Worm (Caenorhabditis elegans) whole organism, midembryonic: Measurements from ENCODE around the gene Y113G7B.15.

Experiments
- T22C8.4 ChIP-seq: fragments of 200-800 bp; sonication (Bioruptor generic); IDR thresholded peaks from 2 replicates; pipeline ENCODE4 v1.3.6; 2022; ENCODE audit warnings: missing genetic modification characterization, missing compliant biosample characterization
- cog-1 ChIP-seq: sonication (generic microtip); optimal IDR thresholded peaks from 2 replicates; lab custom pipeline; 2016; ENCODE audit warnings: missing genetic modification characterization, missing compliant biosample characterization
- flt-1 ChIP-seq: fragments of 200-800 bp; sonication (Bioruptor generic); IDR thresholded peaks from 2 replicates; pipeline ENCODE4 v1.3.6; 2022; ENCODE audit warnings: missing genetic modification characterization, missing compliant biosample characterization
- klf-2 ChIP-seq: fragments of 200-800 bp; sonication (Bioruptor generic); conservative IDR thresholded peaks from 2 replicates; pipeline ENCODE4 v1.3.6; 2022; ENCODE audit warnings: missing genetic modification reagents, missing genetic modification characterization, missing compliant biosample characterization
- med-1 ChIP-seq: sonication (generic microtip); optimal IDR thresholded peaks from 2 replicates; lab custom pipeline; 2017; ENCODE audit warnings: missing genetic modification characterization, mild to moderate bottlenecking, missing compliant biosample characterization, antibody characterized with exemption, missing genetic modification reagents; ENCODE audit not compliant: insufficient read depth
- ref-1 ChIP-seq: fragments of 200-800 bp; sonication (Bioruptor generic); conservative IDR thresholded peaks from 2 replicates; pipeline ENCODE4 v1.3.6; 2022; ENCODE audit warnings: missing genetic modification reagents, missing genetic modification characterization, missing compliant biosample characterization
- tab-1 ChIP-seq: fragments of 200-800 bp; sonication (Bioruptor generic); IDR thresholded peaks from 2 replicates; pipeline ENCODE4 v1.3.6; 2022; ENCODE audit warnings: missing genetic modification characterization, missing compliant biosample characterization
- ztf-23 ChIP-seq: fragments of 200-800 bp; sonication (Bioruptor generic); IDR thresholded peaks from 2 replicates; pipeline ENCODE4 v1.3.6; 2022; ENCODE audit warnings: missing genetic modification reagents, missing genetic modification characterization, missing compliant biosample characterization
- ztf-29 ChIP-seq: fragments of 200-800 bp; sonication (Bioruptor generic); IDR thresholded peaks from 2 replicates; pipeline ENCODE4 v1.3.6; 2022; ENCODE audit warnings: missing genetic modification reagents, missing genetic modification characterization, missing compliant biosample characterization

The Y113G7B.15 gene

ce11 chrV:20237429-20237828 lies 3.8 kb upstream of the Y113G7B.15 start, which contains the start of gene sld-5:
Gene sld-5 (minus strand): TSS chrV:20237745.
- TF ChIP-seq tab-1, result no peak
- TF ChIP-seq cog-1 (tag; lab: Kevin White, UChicago), result no peak
- no peak for TF ChIP-seq flt-1
- no peak for TF ChIP-seq ref-1 (GFP tag; lab: Robert Waterston, UW)
- no peak for TF ChIP-seq med-1 (GFP tag; lab: Kevin White, UChicago)
- TF ChIP-seq T22C8.4 (GFP tag; lab: Robert Waterston, UW), result no peak
- no peak for TF ChIP-seq klf-2 (GFP tag; lab: Robert Waterston, UW)
- TF ChIP-seq ztf-29 (GFP tag; lab: Robert Waterston, UW), result no peak
- TF ChIP-seq ztf-23 (GFP tag; lab: Robert Waterston, UW), result no peak

- TF ChIP-seq tab-1 (no peak), klf-2 (GFP tag; lab: Robert Waterston, UW) (no peak), ztf-29 (GFP tag; lab: Robert Waterston, UW) (no peak), ref-1 (GFP tag; lab: Robert Waterston, UW) (no peak), T22C8.4 (GFP tag; lab: Robert Waterston, UW) (no peak), ztf-23 (GFP tag; lab: Robert Waterston, UW) (no peak), med-1 (GFP tag; lab: Kevin White, UChicago) (no peak), flt-1 (no peak), cog-1 (tag; lab: Kevin White, UChicago) (no peak)
Measured at ce11 chrV:20235231-20235630, 1.6 kb upstream of the Y113G7B.15 start.

ce11 chrV:20234439-20234838 lies 796 bp upstream of the Y113G7B.15 start:
- TF ChIP-seq flt-1 (0 out of 2 replicates have a peak, but pooled peaks have one; percentile 4), med-1 (GFP tag; lab: Kevin White, UChicago) (no peak)

ce11 chrV:20225312-20225711 lies 8.3 kb downstream of the Y113G7B.15 start:
- TF ChIP-seq T22C8.4 (GFP tag; lab: Robert Waterston, UW), result no peak
- no peak for TF ChIP-seq flt-1
- TF ChIP-seq tab-1, result no peak
- no peak for TF ChIP-seq klf-2 (GFP tag; lab: Robert Waterston, UW)
- no peak for TF ChIP-seq ref-1 (GFP tag; lab: Robert Waterston, UW)
- no peak for TF ChIP-seq med-1 (GFP tag; lab: Kevin White, UChicago)
- no peak for TF ChIP-seq ztf-29 (GFP tag; lab: Robert Waterston, UW)
- TF ChIP-seq cog-1 (tag; lab: Kevin White, UChicago), result no peak
- TF ChIP-seq ztf-23 (GFP tag; lab: Robert Waterston, UW), result no peak

- no peak for TF ChIP-seq flt-1
- TF ChIP-seq ztf-23 (GFP tag; lab: Robert Waterston, UW), result no peak
- no peak for TF ChIP-seq tab-1
- TF ChIP-seq ztf-29 (GFP tag; lab: Robert Waterston, UW), result no peak
- no peak for TF ChIP-seq med-1 (GFP tag; lab: Kevin White, UChicago)
- TF ChIP-seq klf-2 (GFP tag; lab: Robert Waterston, UW), result no peak
- no peak for TF ChIP-seq ref-1 (GFP tag; lab: Robert Waterston, UW)
- no peak for TF ChIP-seq T22C8.4 (GFP tag; lab: Robert Waterston, UW)
- TF ChIP-seq cog-1 (tag; lab: Kevin White, UChicago), result no peak
Measured at ce11 chrV:20223725-20224124, 9.9 kb downstream of the Y113G7B.15 start.

ce11 chrV:20220604-20221003 lies 13.0 kb downstream of the Y113G7B.15 start:
- no peak for TF ChIP-seq ref-1 (GFP tag; lab: Robert Waterston, UW)
- no peak for TF ChIP-seq cog-1 (tag; lab: Kevin White, UChicago)
- no peak for TF ChIP-seq ztf-23 (GFP tag; lab: Robert Waterston, UW)
- no peak for TF ChIP-seq T22C8.4 (GFP tag; lab: Robert Waterston, UW)
- no peak for TF ChIP-seq flt-1
- TF ChIP-seq ztf-29 (GFP tag; lab: Robert Waterston, UW), result no peak
- TF ChIP-seq klf-2 (GFP tag; lab: Robert Waterston, UW), result no peak
- TF ChIP-seq med-1 (GFP tag; lab: Kevin White, UChicago), result no peak
- TF ChIP-seq tab-1, result no peak

ce11 chrV:20215197-20215596 lies 18.4 kb downstream of the Y113G7B.15 start, which contains the start of gene Y113G7B.11:
Gene Y113G7B.11 (minus strand): TSS chrV:20215297.
- no peak for TF ChIP-seq klf-2 (GFP tag; lab: Robert Waterston, UW)
- TF ChIP-seq flt-1, result no peak
- TF ChIP-seq ztf-29 (GFP tag; lab: Robert Waterston, UW), result no peak
- TF ChIP-seq T22C8.4 (GFP tag; lab: Robert Waterston, UW), result no peak

- TF ChIP-seq cog-1 (tag; lab: Kevin White, UChicago) (no peak), ref-1 (GFP tag; lab: Robert Waterston, UW) (no peak), klf-2 (GFP tag; lab: Robert Waterston, UW) (no peak), ztf-23 (GFP tag; lab: Robert Waterston, UW) (no peak), ztf-29 (GFP tag; lab: Robert Waterston, UW) (no peak), flt-1 (no peak), med-1 (GFP tag; lab: Kevin White, UChicago) (no peak), tab-1 (no peak), T22C8.4 (GFP tag; lab: Robert Waterston, UW) (no peak)
Measured at ce11 chrV:20213097-20213496, 20.5 kb downstream of the Y113G7B.15 start.

ce11 chrV:20212584-20212983 lies 21.1 kb downstream of the Y113G7B.15 start, which contains the start of gene Y113G7B.12:
Gene Y113G7B.12 (minus strand): TSS chrV:20212684.
- no peak for TF ChIP-seq cog-1 (tag; lab: Kevin White, UChicago)
- no peak for TF ChIP-seq ref-1 (GFP tag; lab: Robert Waterston, UW)
- no peak for TF ChIP-seq ztf-23 (GFP tag; lab: Robert Waterston, UW)
- TF ChIP-seq ztf-29 (GFP tag; lab: Robert Waterston, UW), result no peak
- no peak for TF ChIP-seq tab-1
- TF ChIP-seq T22C8.4 (GFP tag; lab: Robert Waterston, UW), result no peak
- no peak for TF ChIP-seq klf-2 (GFP tag; lab: Robert Waterston, UW)
- no peak for TF ChIP-seq flt-1
- TF ChIP-seq med-1 (GFP tag; lab: Kevin White, UChicago), result no peak
